Worm (Caenorhabditis elegans) whole organism, young adult: ENCODE results near the gene fbxa-61.
"Not testable (repeated sequence)": the region's sequence is repeated elsewhere in the genome, so short reads cannot be mapped to it uniquely, and the experiment has no call there.

Experiments used
- C17E4.6 ChIP-seq: fragments of 200-800 bp; sonication (Bioruptor generic); IDR thresholded peaks from 2 replicates; pipeline ENCODE4 v1.3.6; 2022; ENCODE audit warnings: missing genetic modification reagents, missing genetic modification characterization, missing compliant biosample characterization
- T26A5.8 ChIP-seq: sonication (generic microtip); optimal IDR thresholded peaks from 2 replicates; lab custom pipeline; 2016; ENCODE audit warnings: missing genetic modification characterization, missing compliant biosample characterization
- dpl-1 ChIP-seq: fragments of 150-350 bp; optimal IDR thresholded peaks from 2 replicates; lab custom pipeline; 2014; ENCODE audit warnings: missing biosample characterization, missing genetic modification reagents, missing genetic modification characterization
- efl-1 ChIP-seq: fragments of 150-350 bp; optimal IDR thresholded peaks from 2 replicates; lab custom pipeline; 2014; ENCODE audit warnings: missing biosample characterization, missing genetic modification reagents, missing genetic modification characterization
- snpc-3.4 ChIP-seq: sonication (generic microtip); optimal IDR thresholded peaks from 2 replicates; lab custom pipeline; 2017; ENCODE audit warnings: missing genetic modification characterization, mild to moderate bottlenecking, missing compliant biosample characterization, antibody characterized with exemption, moderate library complexity, missing genotype, missing genetic modification reagents
- tbp1 ChIP-seq: fragments of 200-800 bp; sonication (Bioruptor generic); optimal IDR thresholded peaks from 2 replicates; lab custom pipeline; 2018; ENCODE audit warnings: mild to moderate bottlenecking, missing genetic modification characterization, missing compliant biosample characterization
- tlf-1 ChIP-seq: fragments of 200-800 bp; sonication (Bioruptor generic); optimal IDR thresholded peaks from 2 replicates; lab custom pipeline; 2018; ENCODE audit warnings: mild to moderate bottlenecking, missing genetic modification characterization, missing compliant biosample characterization

DNA sequence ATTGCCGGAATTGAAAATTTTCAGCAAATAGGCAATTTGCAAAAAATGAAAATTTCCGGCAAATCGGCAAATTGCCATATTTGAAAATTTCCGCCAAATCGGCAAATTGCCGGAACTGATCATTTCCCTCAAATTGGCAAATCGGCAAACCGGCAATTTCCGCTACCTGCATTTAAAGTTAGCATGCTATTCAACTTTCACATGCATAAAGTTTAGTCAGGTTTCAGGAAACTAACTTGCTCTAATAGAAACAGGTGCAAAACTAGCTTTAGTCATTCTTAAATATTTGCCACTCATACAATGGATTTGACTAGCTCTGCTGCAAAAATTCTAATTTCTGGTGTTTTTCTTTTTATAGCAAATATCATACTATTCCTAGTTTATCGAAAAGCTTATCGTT lies 24.8 kb downstream of the fbxa-61 start, which contains the start of gene srz-9:
- TF ChIP-seq efl-1 (GFP tag; lab: Kevin White, UChicago); tbp1 (GFP tag; lab: Kevin White, UChicago); snpc-3.4 (tag; lab: Kevin White, UChicago); dpl-1 (GFP tag; lab: Kevin White, UChicago); tlf-1 (GFP tag; lab: Kevin White, UChicago); T26A5.8 (tag; lab: Kevin White, UChicago); C17E4.6 (GFP tag; lab: Robert Waterston, UW): not testable (repeated sequence)
